Fruit fly (Drosophila melanogaster): ENCODE results near the gene CG6761.

dm6 chr3L:9744060-9744549 lies 40.7 kb upstream of the CG6761 start:
- TF ChIP-seq psq (optimal IDR thresholded peaks at IDR 0.05) (no peak), CG8478 (optimal IDR thresholded peaks at IDR 0.05) (no peak)
